Worm (Caenorhabditis elegans) whole organism, L4/young adult: Measurements from ENCODE around the gene gln-5.

Experiments used
- W03F9.2 ChIP-seq: fragments of 150-350 bp; optimal IDR thresholded peaks from 2 replicates; lab custom pipeline; 2014; ENCODE audit warnings: missing biosample characterization, missing genetic modification characterization
- dao-5 ChIP-seq: sonication (generic microtip); optimal IDR thresholded peaks from 2 replicates; lab custom pipeline; 2016; ENCODE audit warnings: missing genotype, missing genetic modification characterization, moderate library complexity, missing compliant biosample characterization
- him-1 ChIP-seq: sonication (generic microtip); optimal IDR thresholded peaks from 2 replicates; lab custom pipeline; 2016; ENCODE audit warnings: missing genotype, missing genetic modification reagents, missing genetic modification characterization, missing compliant biosample characterization

DNA sequence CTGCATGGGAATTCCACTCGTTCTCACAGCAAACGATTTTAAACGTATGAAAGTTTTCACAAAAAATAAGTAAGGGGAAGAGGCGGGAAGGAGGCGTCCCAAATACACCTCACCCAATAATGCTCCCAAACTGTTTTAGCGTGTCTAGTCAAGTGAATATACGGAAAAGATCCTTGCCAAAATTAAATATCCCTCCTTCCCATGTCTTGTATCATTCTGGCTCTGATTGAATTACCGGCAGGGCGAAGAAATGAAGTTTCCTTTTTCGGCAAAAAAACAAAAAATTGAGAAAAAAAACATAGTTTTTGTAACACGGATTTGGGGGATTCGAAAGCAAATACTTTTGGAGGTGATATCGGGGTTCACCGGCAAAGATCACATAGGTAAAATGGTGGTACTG, 34.5 kb downstream of the gln-5 start:
- TF ChIP-seq W03F9.2 (tag; lab: Kevin White, UChicago), result no peak
- TF ChIP-seq him-1, result no peak
- TF ChIP-seq dao-5 (tag; lab: Kevin White, UChicago), result no peak
